Fruit fly (Drosophila melanogaster) whole organism: ENCODE measurements around the gene Past1.

Source experiments
- CG8478 ChIP-seq: fragments of >200 bp; optimal IDR thresholded peaks from 2 replicates; lab custom pipeline; 2018; ENCODE audit warnings: inconsistent platforms
- psq ChIP-seq: fragments of >200 bp; optimal IDR thresholded peaks from 2 replicates; lab custom pipeline; 2017
- usp ChIP-seq: fragments of >200 bp; optimal IDR thresholded peaks from 2 replicates; lab custom pipeline; 2017; ENCODE audit warnings: missing biosample characterization, missing genetic modification characterization, mixed read lengths

- TF ChIP-seq psq (lab: Kevin White, UChicago) = no peak
- TF ChIP-seq usp (GFP tag; lab: Kevin White, UChicago) = no peak
- TF ChIP-seq CG8478 (lab: Kevin White, UChicago) = no peak
These were observed 30.8 kb upstream of the Past1 start for dm6 chr3R:12666206-12666834.
